Fruit fly (Drosophila melanogaster) whole organism, pupa: ENCODE measurements around the gene CG10650.

Experiments used
- CG10348 ChIP-seq: fragments of 200-800 bp; sonication (Bioruptor generic); IDR thresholded peaks from 2 replicates; pipeline ENCODE4 v1.3.6; 2022; ENCODE audit warnings: missing biosample characterization, missing genetic modification characterization
- CG12605 ChIP-seq: fragments of 200-800 bp; sonication (Bioruptor generic); IDR thresholded peaks from 2 replicates; pipeline ENCODE4 v1.3.6; 2022; ENCODE audit warnings: missing biosample characterization, missing genetic modification characterization
- CG13204 ChIP-seq: fragments of 200-800 bp; sonication (Bioruptor generic); optimal IDR thresholded peaks from 2 replicates; lab custom pipeline; 2018; ENCODE audit warnings: missing biosample characterization, mild to moderate bottlenecking, missing genetic modification characterization, moderate library complexity
- CG14655 ChIP-seq: fragments of 200-800 bp; sonication (Bioruptor generic); optimal IDR thresholded peaks from 3 replicates; lab custom pipeline; 2017; ENCODE audit warnings: mild to moderate bottlenecking, missing biosample characterization, missing genetic modification reagents, missing genetic modification characterization
- CG15710 ChIP-seq: fragments of 200-800 bp; sonication (Bioruptor generic); optimal IDR thresholded peaks from 2 replicates; lab custom pipeline; 2018; ENCODE audit warnings: missing biosample characterization, mild to moderate bottlenecking, missing genetic modification characterization, moderate library complexity
- CG17806 ChIP-seq: fragments of 200-800 bp; sonication (Bioruptor generic); optimal IDR thresholded peaks from 2 replicates; lab custom pipeline; 2018; ENCODE audit warnings: missing biosample characterization, mild to moderate bottlenecking, missing genetic modification characterization, moderate library complexity
- CG32121 ChIP-seq: fragments of 200-800 bp; sonication (Bioruptor generic); IDR thresholded peaks from 2 replicates; pipeline ENCODE4 v1.3.6; 2022; ENCODE audit warnings: missing biosample characterization, missing genetic modification characterization
- CG34367 ChIP-seq: fragments of 200-800 bp; sonication (Bioruptor generic); optimal IDR thresholded peaks from 2 replicates; lab custom pipeline; 2018; ENCODE audit warnings: missing biosample characterization, mild to moderate bottlenecking, missing genetic modification characterization
- CG4496 ChIP-seq: fragments of 200-800 bp; sonication (Bioruptor generic); IDR thresholded peaks from 3 replicates; pipeline ENCODE4 v1.3.6; 2022; ENCODE audit warnings: missing biosample characterization, missing genetic modification characterization
- CG8159 ChIP-seq: fragments of 200-800 bp; sonication (Bioruptor generic); optimal IDR thresholded peaks from 3 replicates; lab custom pipeline; 2018; ENCODE audit warnings: missing biosample characterization, mild to moderate bottlenecking, missing genetic modification characterization, moderate library complexity
- CG8301 ChIP-seq: fragments of 200-800 bp; sonication (Bioruptor generic); optimal IDR thresholded peaks from 2 replicates; lab custom pipeline; 2018; ENCODE audit warnings: missing biosample characterization, mild to moderate bottlenecking, missing genetic modification characterization
- CG9948 ChIP-seq: fragments of 200-800 bp; sonication (Bioruptor generic); optimal IDR thresholded peaks from 2 replicates; lab custom pipeline; 2018; ENCODE audit warnings: missing biosample characterization, mild to moderate bottlenecking, missing genetic modification characterization, moderate library complexity
- D1 ChIP-seq: fragments of 200-800 bp; sonication (Bioruptor generic); optimal IDR thresholded peaks from 2 replicates; lab custom pipeline; 2018; ENCODE audit warnings: missing biosample characterization, mild to moderate bottlenecking, missing genetic modification characterization, moderate library complexity
- EcR ChIP-seq: fragments of 200-800 bp; sonication (Bioruptor generic); optimal IDR thresholded peaks from 3 replicates; lab custom pipeline; 2019; ENCODE audit warnings: missing biosample characterization, missing genetic modification characterization, mild to moderate bottlenecking, moderate library complexity, missing genetic modification reagents
- Ets98B ChIP-seq: fragments of 200-800 bp; sonication (Bioruptor generic); IDR thresholded peaks from 2 replicates; pipeline ENCODE4 v1.3.6; 2022; ENCODE audit warnings: missing biosample characterization, missing genetic modification characterization
- Pif1A ChIP-seq: fragments of 200-800 bp; sonication (Bioruptor generic); optimal IDR thresholded peaks from 3 replicates; lab custom pipeline; 2016; ENCODE audit warnings: missing biosample characterization, missing genetic modification characterization
- Pif1B ChIP-seq: fragments of 200-800 bp; sonication (Bioruptor generic); optimal IDR thresholded peaks from 3 replicates; lab custom pipeline; 2016; ENCODE audit warnings: missing biosample characterization, missing genetic modification characterization
- Snoo ChIP-seq: fragments of 200-800 bp; sonication (Bioruptor generic); optimal IDR thresholded peaks from 3 replicates; lab custom pipeline; 2017; ENCODE audit warnings: missing biosample characterization, mild to moderate bottlenecking, missing genetic modification characterization, inconsistent platforms
- fd96Ca ChIP-seq: fragments of 200-800 bp; sonication (Bioruptor generic); IDR thresholded peaks from 3 replicates; pipeline ENCODE4 v1.3.6; 2022; ENCODE audit warnings: missing biosample characterization, missing genetic modification characterization
- gl ChIP-seq: fragments of 200-800 bp; sonication (Bioruptor generic); optimal IDR thresholded peaks from 2 replicates; lab custom pipeline; 2018; ENCODE audit warnings: missing biosample characterization, mild to moderate bottlenecking, missing genetic modification characterization
- rn ChIP-seq: fragments of 200-800 bp; sonication (Bioruptor generic); IDR thresholded peaks from 2 replicates; pipeline ENCODE4 v1.3.6; 2022; ENCODE audit warnings: missing biosample characterization, missing genetic modification characterization

CG10650 gene

DNA sequence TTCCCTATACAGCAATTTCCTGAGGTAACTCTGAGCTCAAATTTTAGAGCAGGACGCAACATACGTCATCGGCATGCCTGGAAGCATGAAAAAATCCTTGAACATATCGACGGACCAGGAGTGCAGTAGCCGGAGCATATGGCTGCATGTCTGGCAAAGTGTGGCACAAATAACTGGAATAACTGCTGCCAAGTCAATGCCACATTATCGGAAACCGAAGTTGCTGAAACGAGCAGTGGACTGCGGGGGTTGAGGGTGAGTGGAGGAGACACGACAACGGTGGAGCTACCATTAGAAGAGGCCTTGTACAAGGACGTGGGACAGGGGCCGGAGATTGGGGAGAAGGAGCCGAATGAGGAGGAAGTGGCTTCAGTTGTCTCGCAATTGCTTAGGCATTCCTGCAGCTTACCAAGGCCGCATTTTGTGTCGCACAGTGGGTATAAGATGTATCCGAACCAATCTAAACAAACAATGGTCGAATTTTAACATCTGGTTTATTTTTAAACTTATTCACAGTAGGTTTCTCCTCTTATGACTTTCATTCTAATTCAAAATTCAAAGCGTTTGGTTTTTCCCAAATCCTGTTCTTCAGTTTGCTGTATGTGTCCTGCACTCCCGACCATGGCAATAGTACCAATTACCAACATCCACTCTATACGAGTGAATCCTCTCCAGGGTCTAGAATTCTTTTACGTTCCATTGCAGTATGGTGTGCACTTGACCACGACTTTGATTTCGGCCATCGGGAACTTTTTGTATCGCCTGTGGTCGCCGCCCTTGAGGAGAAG lies 49.8 kb downstream of the CG10650 start, which contains the start of gene CG46304:
Gene CG46304 (plus strand): TSS at position 541 of the 788 bp plus-strand sequence.
- TF ChIP-seq CG14655, result peak; percentile 67
- no peak for TF ChIP-seq gl (tag; lab: Kevin White, UChicago)
- TF ChIP-seq CG15710 (tag; lab: Kevin White, UChicago), result peak; percentile 48
- TF ChIP-seq CG4496 (GFP tag; lab: Robert Waterston, UW), result peak; percentile 39; the same call in 2 of the 3 replicates
- TF ChIP-seq Pif1B (GFP tag; lab: Kevin White, UChicago), result no peak
- TF ChIP-seq rn (GFP tag; lab: Robert Waterston, UW), result no peak
- TF ChIP-seq CG9948 (tag; lab: Kevin White, UChicago), result peak; percentile 59
- TF ChIP-seq CG34367, result peak; percentile 1
- peak; percentile 89 for TF ChIP-seq EcR (GFP tag; lab: Kevin White, UChicago)
- TF ChIP-seq CG17806, result peak; percentile 38
- no peak for TF ChIP-seq CG10348
- no peak for TF ChIP-seq Pif1A (GFP tag; lab: Kevin White, UChicago)
- no peak for TF ChIP-seq CG13204 (GFP tag; lab: Kevin White, UChicago)
- no peak for TF ChIP-seq CG12605
- peak; percentile 40 for TF ChIP-seq CG8301 (tag; lab: Kevin White, UChicago)
- TF ChIP-seq Ets98B (GFP tag; lab: Robert Waterston, UW), result no peak
- TF ChIP-seq Snoo (tag; lab: Kevin White, UChicago), result no peak
- TF ChIP-seq CG32121, result no peak
- TF ChIP-seq D1 (tag; lab: Kevin White, UChicago), result no peak
- TF ChIP-seq fd96Ca (GFP tag; lab: Robert Waterston, UW), result no peak
- peak; percentile 65 for TF ChIP-seq CG8159 (tag; lab: Kevin White, UChicago)
- TF ChIP-seq, all 21 proteins: peak for 9

DNA sequence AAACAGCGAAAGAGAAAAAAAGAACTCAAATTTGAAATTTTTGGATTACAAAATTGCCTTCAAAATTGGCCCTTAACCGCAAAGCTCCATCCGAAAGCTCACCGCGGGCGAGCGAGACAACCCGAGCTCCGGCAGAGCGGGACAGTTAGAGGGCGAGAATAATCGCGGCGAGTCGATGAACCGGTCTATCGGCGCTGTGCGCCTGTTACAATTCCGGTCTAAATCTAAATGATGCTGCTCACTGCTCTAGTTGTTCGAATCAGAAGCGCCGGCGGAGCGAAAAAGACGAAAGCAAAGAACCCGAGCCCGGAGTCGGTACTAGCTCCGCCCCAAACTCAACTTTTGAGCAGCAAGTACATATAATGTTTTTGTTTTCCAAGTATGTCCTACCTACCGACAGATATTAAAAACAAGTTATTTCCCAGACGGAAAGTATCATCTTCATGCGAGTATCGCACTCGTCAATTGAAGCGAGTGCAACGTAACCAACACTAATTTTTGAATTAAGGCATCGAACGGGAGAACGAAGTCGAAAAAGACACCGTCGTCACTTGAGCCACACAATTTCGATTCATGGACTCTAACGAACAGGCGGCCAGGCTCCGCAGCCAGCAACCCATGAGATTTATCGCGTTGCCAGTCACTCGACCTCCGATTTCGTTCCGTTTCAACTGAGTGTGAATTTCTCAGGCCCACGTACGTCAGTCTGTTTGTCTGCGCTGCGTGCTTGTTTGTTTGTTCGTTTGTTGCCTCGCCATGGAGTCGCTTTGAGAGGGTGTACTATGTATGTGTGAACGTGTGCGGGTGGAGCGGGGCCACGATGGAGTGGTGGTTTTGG lies 51.3 kb downstream of the CG10650 start:
- no peak for TF ChIP-seq CG9948 (tag; lab: Kevin White, UChicago)
- TF ChIP-seq CG17806, result no peak
- TF ChIP-seq CG4496 (GFP tag; lab: Robert Waterston, UW), result no peak
- TF ChIP-seq CG8159 (tag; lab: Kevin White, UChicago), result no peak
- TF ChIP-seq CG8301 (tag; lab: Kevin White, UChicago), result no peak
- TF ChIP-seq Pif1B (GFP tag; lab: Kevin White, UChicago), result no peak
- TF ChIP-seq fd96Ca (GFP tag; lab: Robert Waterston, UW), result no peak
- TF ChIP-seq CG34367, result no peak
- no peak for TF ChIP-seq Pif1A (GFP tag; lab: Kevin White, UChicago)
- TF ChIP-seq CG13204 (GFP tag; lab: Kevin White, UChicago), result peak; percentile 55
- TF ChIP-seq Ets98B (GFP tag; lab: Robert Waterston, UW), result no peak
- TF ChIP-seq CG10348, result no peak
- TF ChIP-seq CG14655, result no peak
- peak; percentile 95 for TF ChIP-seq EcR (GFP tag; lab: Kevin White, UChicago)
- TF ChIP-seq Snoo (tag; lab: Kevin White, UChicago), result no peak
- no peak for TF ChIP-seq CG15710 (tag; lab: Kevin White, UChicago)
- TF ChIP-seq, all 21 proteins: peak for 2

DNA sequence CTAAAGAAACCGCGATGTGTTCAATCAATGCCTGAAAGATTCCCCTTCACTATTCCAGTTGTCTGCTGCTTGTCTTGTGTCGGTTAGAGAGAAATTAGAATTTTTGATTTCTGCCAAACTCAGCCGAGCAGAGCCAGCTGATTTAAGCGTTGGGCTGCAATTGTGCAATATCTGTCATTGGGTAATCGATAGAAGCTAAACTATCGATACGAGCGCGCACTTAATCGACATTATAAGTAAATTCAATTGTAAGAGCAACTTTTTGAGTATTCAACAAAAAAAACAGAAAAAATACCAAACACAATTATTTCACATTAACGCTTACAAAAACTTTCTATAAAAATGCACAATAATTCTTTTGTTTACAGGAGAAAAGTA lies 51.9 kb downstream of the CG10650 start, which contains the start of gene ssp3:
Gene ssp3 (minus strand): TSS at position 164 of the 378 bp plus-strand sequence.
- TF ChIP-seq fd96Ca (GFP tag; lab: Robert Waterston, UW) (no peak), Pif1B (GFP tag; lab: Kevin White, UChicago) (no peak), Pif1A (GFP tag; lab: Kevin White, UChicago) (no peak), CG4496 (GFP tag; lab: Robert Waterston, UW) (no peak), CG10348 (no peak), CG14655 (no peak), Snoo (tag; lab: Kevin White, UChicago) (no peak), CG32121 (no peak), rn (GFP tag; lab: Robert Waterston, UW) (no peak), D1 (tag; lab: Kevin White, UChicago) (no peak), CG13204 (GFP tag; lab: Kevin White, UChicago) (no peak), gl (tag; lab: Kevin White, UChicago) (no peak), CG34367 (no peak), CG9948 (tag; lab: Kevin White, UChicago) (no peak), CG17806 (no peak), CG12605 (no peak)
